Worm (Caenorhabditis elegans): Measurements from ENCODE around the gene sre-38.

sre-38 gene

ce11 chrII:12488810-12489209, 31.4 kb downstream of the sre-38 start:
- TF ChIP-seq unc-62 (GFP tag; optimal IDR thresholded peaks at IDR 0.05) = no peak

DNA sequence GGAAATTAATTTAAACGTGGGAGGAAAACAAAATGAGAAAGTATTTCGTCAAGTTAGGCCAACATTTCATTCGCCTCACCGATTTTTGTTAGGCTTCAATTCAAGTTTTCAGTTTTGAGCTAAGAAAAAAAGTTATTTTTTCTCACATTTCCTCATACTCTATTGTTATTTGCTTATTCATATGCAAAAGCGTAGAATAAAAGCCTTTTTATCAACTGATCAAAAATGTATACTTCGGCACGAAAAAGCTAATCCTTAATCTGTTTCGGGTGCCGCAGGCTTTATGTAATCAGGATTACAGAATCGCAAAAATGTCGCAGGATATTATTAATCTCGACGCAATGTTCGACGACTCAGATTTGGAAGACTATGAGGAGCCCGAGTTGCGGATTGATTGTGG, 32.5 kb downstream of the sre-38 start, which contains the start of gene T21B4.15:
Gene T21B4.15 (plus strand): TSS at position 301 of the 400 bp plus-strand sequence.
- no peak for TF ChIP-seq unc-62 (GFP tag; optimal IDR thresholded peaks at IDR 0.05)

- no peak for TF ChIP-seq unc-62 (GFP tag; optimal IDR thresholded peaks at IDR 0.05)
Measured at ce11 chrII:12491936-12492335, 34.6 kb downstream of the sre-38 start, which contains the start of gene srz-6. Gene srz-6, plus strand, starts transcription at chrII:12492236.

DNA sequence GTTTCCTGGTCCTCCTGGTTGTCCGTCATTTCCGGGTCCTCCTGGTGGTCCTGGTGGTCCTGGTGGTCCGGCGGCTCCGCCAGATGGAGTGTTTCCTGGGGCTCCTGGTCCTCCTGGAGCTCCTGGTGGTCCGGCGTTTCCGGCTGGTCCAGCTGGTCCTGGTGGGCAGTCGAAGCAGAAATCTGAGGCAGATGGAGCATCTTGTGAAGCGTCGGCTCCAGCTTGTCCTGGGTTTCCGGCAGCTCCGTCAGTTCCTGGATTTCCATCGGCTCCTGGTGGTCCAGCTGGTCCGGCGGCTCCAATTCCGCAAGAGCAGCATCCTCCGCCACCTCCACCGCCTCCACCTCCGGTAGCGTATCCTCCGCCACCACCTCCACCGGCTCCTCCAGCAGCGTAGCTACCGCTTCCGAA, 36.7 kb downstream of the sre-38 start:
- TF ChIP-seq unc-62 (GFP tag; optimal IDR thresholded peaks at IDR 0.05) = no peak

DNA sequence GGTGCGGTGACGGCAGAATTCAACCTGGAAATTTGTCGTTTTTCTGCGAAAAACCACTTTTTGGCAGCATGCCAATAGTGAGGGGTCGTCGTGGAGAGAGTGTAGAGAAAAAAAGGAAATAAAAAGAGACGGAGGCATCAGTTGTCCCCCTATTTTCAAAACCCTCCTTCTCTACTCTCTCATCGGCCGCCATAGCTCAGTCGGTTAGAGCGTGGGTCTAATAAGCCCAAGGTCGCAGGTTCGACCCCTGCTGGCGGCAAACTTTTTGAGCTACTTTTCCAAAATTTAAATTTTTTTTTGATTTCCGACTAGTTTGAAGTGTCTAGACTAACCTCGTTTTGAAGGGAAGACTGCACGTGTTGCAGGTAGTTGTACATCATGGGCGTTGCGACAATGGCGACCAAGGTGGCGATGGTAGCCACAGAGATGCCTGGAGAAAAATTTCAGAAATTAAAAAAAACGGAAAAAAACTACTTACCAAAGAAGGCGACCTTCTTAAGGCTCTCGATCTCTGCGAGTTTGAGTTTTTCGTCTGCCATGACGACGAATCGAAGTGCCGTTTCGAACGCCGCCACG, 37.3 kb downstream of the sre-38 start, which contains the start of gene col-85:
Gene col-85 (minus strand): TSS at position 540 of the 576 bp plus-strand sequence.
- no peak for TF ChIP-seq unc-62 (GFP tag; optimal IDR thresholded peaks at IDR 0.05)

DNA sequence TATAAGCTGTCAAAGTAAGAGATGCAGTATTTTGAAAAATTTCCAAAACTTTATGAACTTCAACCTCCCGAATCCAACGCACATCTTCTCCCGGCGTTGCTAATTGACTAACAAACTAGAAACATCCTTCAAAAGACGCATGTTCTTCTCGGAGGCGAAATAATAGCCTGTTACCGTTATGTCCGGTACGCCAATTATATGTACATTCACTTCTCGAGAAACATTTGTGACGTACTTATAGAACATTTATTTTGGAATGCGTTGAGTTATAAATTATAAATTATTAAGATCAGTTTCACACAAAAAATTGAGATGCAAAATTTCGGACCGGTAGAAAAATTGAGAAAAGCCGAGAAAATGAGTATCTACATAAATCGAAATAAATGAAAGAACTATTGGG, 39.6 kb downstream of the sre-38 start, which contains the start of gene T21B4.3:
Gene T21B4.3 (minus strand): TSS at position 101 of the 400 bp plus-strand sequence.
- no peak for TF ChIP-seq unc-62 (GFP tag; optimal IDR thresholded peaks at IDR 0.05)

ce11 chrII:12499969-12500368, 42.6 kb downstream of the sre-38 start:
- TF ChIP-seq unc-62 (GFP tag; optimal IDR thresholded peaks at IDR 0.05) = no peak

DNA sequence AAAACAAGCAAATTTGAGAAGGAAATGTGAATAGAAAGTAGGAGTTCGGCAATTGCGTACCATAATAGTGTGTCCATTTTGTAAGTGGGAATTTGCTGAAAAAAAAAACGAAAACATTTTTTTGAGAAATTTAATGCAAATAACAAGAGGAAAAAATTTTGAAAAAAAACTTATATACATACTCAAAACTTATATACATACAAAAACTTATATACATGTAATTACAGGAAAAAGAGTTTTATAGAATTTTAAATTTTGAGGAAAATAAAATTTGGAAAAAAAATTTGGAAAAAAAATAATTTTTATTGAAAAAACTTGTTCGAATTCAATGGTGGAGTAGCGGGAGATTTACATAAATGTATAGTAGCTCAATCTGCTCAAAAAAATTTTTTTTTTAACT, 45.4 kb downstream of the sre-38 start, which contains the start of gene ador-1:
Gene ador-1 (minus strand): TSS at position 101 of the 400 bp plus-strand sequence.
- no peak for TF ChIP-seq unc-62 (GFP tag; optimal IDR thresholded peaks at IDR 0.05)

ce11 chrII:12506511-12506910, 49.1 kb downstream of the sre-38 start:
- TF ChIP-seq unc-62 (GFP tag; optimal IDR thresholded peaks at IDR 0.05) = no peak

ce11 chrII:12507038-12507437, 49.7 kb downstream of the sre-38 start, which contains the start of gene srh-68:
Gene srh-68, plus strand, starts transcription at chrII:12507338.
- TF ChIP-seq unc-62 (GFP tag; optimal IDR thresholded peaks at IDR 0.05) = no peak

ce11 chrII:12508650-12509049, 51.3 kb downstream of the sre-38 start, which contains the start of gene srh-67:
Gene srh-67, plus strand, starts transcription at chrII:12508950.
- no peak for TF ChIP-seq unc-62 (GFP tag; optimal IDR thresholded peaks at IDR 0.05)
